Worm (Caenorhabditis elegans) whole organism, midembryonic: ENCODE results near the gene F10D7.11.

ENCODE experiments used
- T22C8.4 ChIP-seq: fragments of 200-800 bp; sonication (Bioruptor generic); IDR thresholded peaks from 2 replicates; pipeline ENCODE4 v1.3.6; 2022; ENCODE audit warnings: missing genetic modification characterization, missing compliant biosample characterization
- cog-1 ChIP-seq: sonication (generic microtip); optimal IDR thresholded peaks from 2 replicates; lab custom pipeline; 2016; ENCODE audit warnings: missing genetic modification characterization, missing compliant biosample characterization
- flt-1 ChIP-seq: fragments of 200-800 bp; sonication (Bioruptor generic); IDR thresholded peaks from 2 replicates; pipeline ENCODE4 v1.3.6; 2022; ENCODE audit warnings: missing genetic modification characterization, missing compliant biosample characterization
- klf-2 ChIP-seq: fragments of 200-800 bp; sonication (Bioruptor generic); conservative IDR thresholded peaks from 2 replicates; pipeline ENCODE4 v1.3.6; 2022; ENCODE audit warnings: missing genetic modification reagents, missing genetic modification characterization, missing compliant biosample characterization
- med-1 ChIP-seq: sonication (generic microtip); optimal IDR thresholded peaks from 2 replicates; lab custom pipeline; 2017; ENCODE audit warnings: missing genetic modification characterization, mild to moderate bottlenecking, missing compliant biosample characterization, antibody characterized with exemption, missing genetic modification reagents; ENCODE audit not compliant: insufficient read depth
- ref-1 ChIP-seq: fragments of 200-800 bp; sonication (Bioruptor generic); conservative IDR thresholded peaks from 2 replicates; pipeline ENCODE4 v1.3.6; 2022; ENCODE audit warnings: missing genetic modification reagents, missing genetic modification characterization, missing compliant biosample characterization
- tab-1 ChIP-seq: fragments of 200-800 bp; sonication (Bioruptor generic); IDR thresholded peaks from 2 replicates; pipeline ENCODE4 v1.3.6; 2022; ENCODE audit warnings: missing genetic modification characterization, missing compliant biosample characterization
- ztf-23 ChIP-seq: fragments of 200-800 bp; sonication (Bioruptor generic); IDR thresholded peaks from 2 replicates; pipeline ENCODE4 v1.3.6; 2022; ENCODE audit warnings: missing genetic modification reagents, missing genetic modification characterization, missing compliant biosample characterization
- ztf-29 ChIP-seq: fragments of 200-800 bp; sonication (Bioruptor generic); IDR thresholded peaks from 2 replicates; pipeline ENCODE4 v1.3.6; 2022; ENCODE audit warnings: missing genetic modification reagents, missing genetic modification characterization, missing compliant biosample characterization

ce11 chrX:17408855-17409254, 46.2 kb downstream of the F10D7.11 start:
- TF ChIP-seq klf-2 (GFP tag; lab: Robert Waterston, UW) = no peak
- no peak for TF ChIP-seq T22C8.4
- no peak for TF ChIP-seq flt-1 (GFP tag; lab: Robert Waterston, UW)
- no peak for TF ChIP-seq ref-1
- TF ChIP-seq cog-1 (tag; lab: Kevin White, UChicago) = no peak
- no peak for TF ChIP-seq tab-1
- TF ChIP-seq ztf-23 = no peak
- no peak for TF ChIP-seq ztf-29 (GFP tag; lab: Robert Waterston, UW)
- no peak for TF ChIP-seq med-1 (GFP tag; lab: Kevin White, UChicago)
